Worm (Caenorhabditis elegans) whole organism, young adult: ENCODE measurements around the gene zig-2.

ENCODE experiments used
- B0035.1 ChIP-seq: sonication (generic microtip); optimal IDR thresholded peaks from 2 replicates; lab custom pipeline; 2016; ENCODE audit warnings: missing genetic modification characterization, mild to moderate bottlenecking, missing compliant biosample characterization, missing genotype, missing genetic modification reagents
- C06A6.2 ChIP-seq: fragments of 200-800 bp; sonication (Bioruptor generic); conservative IDR thresholded peaks from 2 replicates; pipeline ENCODE4 v1.3.6; 2022; ENCODE audit warnings: missing genetic modification characterization, missing compliant biosample characterization
- F57A8.1 ChIP-seq: fragments of 200-800 bp; sonication (Bioruptor generic); optimal IDR thresholded peaks from 2 replicates; lab custom pipeline; 2018; ENCODE audit warnings: mild to moderate bottlenecking, missing genetic modification characterization, moderate library complexity, missing compliant biosample characterization
- K12H6.12 ChIP-seq: fragments of 200-800 bp; sonication (Bioruptor generic); optimal IDR thresholded peaks from 2 replicates; lab custom pipeline; 2018; ENCODE audit warnings: mild to moderate bottlenecking, missing genetic modification characterization, missing compliant biosample characterization
- T26A5.8 ChIP-seq: sonication (generic microtip); optimal IDR thresholded peaks from 2 replicates; lab custom pipeline; 2016; ENCODE audit warnings: missing genetic modification characterization, missing compliant biosample characterization
- Y53F4B.3 ChIP-seq: fragments of 200-800 bp; sonication (Bioruptor generic); IDR thresholded peaks from 2 replicates; pipeline ENCODE4 v1.3.6; 2022; ENCODE audit warnings: missing genetic modification reagents, missing genetic modification characterization, missing compliant biosample characterization
- Y56A3A.18 ChIP-seq: fragments of 200-800 bp; sonication (Bioruptor generic); IDR thresholded peaks from 2 replicates; pipeline ENCODE4 v1.3.6; 2022; ENCODE audit warnings: missing genetic modification reagents, missing genetic modification characterization, missing compliant biosample characterization
- Y95B8A.8 ChIP-seq: fragments of 200-800 bp; sonication (Bioruptor generic); IDR thresholded peaks from 2 replicates; pipeline ENCODE4 v1.3.6; 2022; ENCODE audit warnings: missing genetic modification reagents, missing genetic modification characterization, missing compliant biosample characterization
- ZK185.1 ChIP-seq: sonication (generic microtip); optimal IDR thresholded peaks from 2 replicates; lab custom pipeline; 2016; ENCODE audit warnings: mild to moderate bottlenecking, missing genetic modification characterization, missing compliant biosample characterization; ENCODE audit not compliant: poor library complexity, severe bottlenecking
- athp-1 ChIP-seq: sonication (generic microtip); optimal IDR thresholded peaks from 2 replicates; lab custom pipeline; 2017; ENCODE audit warnings: mild to moderate bottlenecking, missing genetic modification characterization, missing compliant biosample characterization
- attf-6 ChIP-seq: fragments of 200-800 bp; sonication (Bioruptor generic); IDR thresholded peaks from 2 replicates; pipeline ENCODE4 v1.3.6; 2022; ENCODE audit warnings: missing genetic modification reagents, missing genetic modification characterization, missing compliant biosample characterization
- bed-2 ChIP-seq: fragments of 200-800 bp; sonication (Bioruptor generic); IDR thresholded peaks from 2 replicates; pipeline ENCODE4 v1.3.6; 2022; ENCODE audit warnings: missing genetic modification reagents, missing genetic modification characterization, missing compliant biosample characterization
- cebp-1 ChIP-seq, 2 experiments: fragments of 200-800 bp in 1 of 2; sonication (Bioruptor generic) in 1 of 2; sonication (generic microtip) in 1 of 2; IDR thresholded peaks in 1 of 2; optimal IDR thresholded peaks in 1 of 2; 2 replicates each; pipeline versions ENCODE4 v1.3.6 to Lab custom; 2017 to 2022; ENCODE audit warnings: missing compliant biosample characterization in 2 of 2, missing genetic modification characterization in 2 of 2, mild to moderate bottlenecking in 1 of 2, missing genetic modification reagents in 1 of 2, moderate library complexity in 1 of 2
- ceh-27 ChIP-seq: fragments of 200-800 bp; sonication (Bioruptor generic); optimal IDR thresholded peaks from 2 replicates; lab custom pipeline; 2018; ENCODE audit warnings: mild to moderate bottlenecking, missing genetic modification characterization, moderate library complexity, missing compliant biosample characterization
- die-1 ChIP-seq: sonication (generic microtip); optimal IDR thresholded peaks from 2 replicates; lab custom pipeline; 2016; ENCODE audit warnings: missing genotype, mild to moderate bottlenecking, missing genetic modification characterization, missing compliant biosample characterization
- dox-1 ChIP-seq: fragments of 200-800 bp; sonication (Bioruptor generic); IDR thresholded peaks from 2 replicates; pipeline ENCODE4 v1.3.6; 2022; ENCODE audit warnings: missing genetic modification reagents, missing genetic modification characterization, missing compliant biosample characterization
- efl-1 ChIP-seq: fragments of 150-350 bp; optimal IDR thresholded peaks from 2 replicates; lab custom pipeline; 2014; ENCODE audit warnings: missing biosample characterization, missing genetic modification reagents, missing genetic modification characterization
- egl-44 ChIP-seq: fragments of 200-800 bp; sonication (Bioruptor generic); IDR thresholded peaks from 2 replicates; pipeline ENCODE4 v1.3.6; 2022; ENCODE audit warnings: missing genetic modification reagents, missing genetic modification characterization, missing compliant biosample characterization
- egrh-3 ChIP-seq: fragments of 200-800 bp; sonication (Bioruptor generic); IDR thresholded peaks from 2 replicates; pipeline ENCODE4 v1.3.6; 2022; ENCODE audit warnings: missing genetic modification reagents, missing genetic modification characterization, missing compliant biosample characterization
- ekl-4 ChIP-seq: fragments of 200-800 bp; sonication (Bioruptor generic); IDR thresholded peaks from 2 replicates; pipeline ENCODE4 v1.3.6; 2022; ENCODE audit warnings: missing genetic modification reagents, missing genetic modification characterization, missing compliant biosample characterization
- ets-4 ChIP-seq: fragments of 200-800 bp; sonication (Bioruptor generic); optimal IDR thresholded peaks from 2 replicates; lab custom pipeline; 2018; ENCODE audit warnings: mild to moderate bottlenecking, missing genetic modification characterization, missing compliant biosample characterization
- him-1 ChIP-seq: sonication (generic microtip); optimal IDR thresholded peaks from 2 replicates; lab custom pipeline; 2016; ENCODE audit warnings: missing genotype, missing genetic modification reagents, missing genetic modification characterization, missing compliant biosample characterization
- hlh-26 ChIP-seq: fragments of 200-800 bp; sonication (Bioruptor generic); conservative IDR thresholded peaks from 2 replicates; pipeline ENCODE4 v1.3.6; 2022; ENCODE audit warnings: missing genetic modification reagents, missing genetic modification characterization, missing compliant biosample characterization
- hmg-20 ChIP-seq: fragments of 200-800 bp; sonication (Bioruptor generic); IDR thresholded peaks from 2 replicates; pipeline ENCODE4 v1.3.6; 2022; ENCODE audit warnings: missing genetic modification reagents, missing genetic modification characterization, missing compliant biosample characterization
- hsf-1 ChIP-seq: fragments of 200-800 bp; sonication (Bioruptor generic); IDR thresholded peaks from 2 replicates; pipeline ENCODE4 v1.3.6; 2022; ENCODE audit warnings: missing genetic modification reagents, missing genetic modification characterization, missing compliant biosample characterization
- let-526 ChIP-seq: fragments of 200-800 bp; sonication (Bioruptor generic); IDR thresholded peaks from 2 replicates; pipeline ENCODE4 v1.3.6; 2022; ENCODE audit warnings: missing genetic modification reagents, missing genetic modification characterization, missing compliant biosample characterization
- lin-26 ChIP-seq: fragments of 200-800 bp; sonication (Bioruptor generic); IDR thresholded peaks from 2 replicates; pipeline ENCODE4 v1.3.6; 2022; ENCODE audit warnings: missing genetic modification reagents, missing genetic modification characterization, missing compliant biosample characterization
- lir-1 ChIP-seq: fragments of 200-800 bp; sonication (Bioruptor generic); conservative IDR thresholded peaks from 2 replicates; pipeline ENCODE4 v1.3.6; 2022; ENCODE audit warnings: missing genetic modification reagents, missing genetic modification characterization, missing compliant biosample characterization
- nfya-2 ChIP-seq: fragments of 200-800 bp; sonication (Bioruptor generic); IDR thresholded peaks from 2 replicates; pipeline ENCODE4 v1.3.6; 2022; ENCODE audit warnings: missing genetic modification reagents, missing genetic modification characterization, missing compliant biosample characterization
- nfyb-1 ChIP-seq: fragments of 200-800 bp; sonication (Bioruptor generic); IDR thresholded peaks from 2 replicates; pipeline ENCODE4 v1.3.6; 2022; ENCODE audit warnings: missing genetic modification reagents, missing genetic modification characterization, missing compliant biosample characterization
- nhr-27 ChIP-seq: fragments of 200-800 bp; sonication (Bioruptor generic); optimal IDR thresholded peaks from 2 replicates; lab custom pipeline; 2018; ENCODE audit warnings: mild to moderate bottlenecking, missing genetic modification characterization, moderate library complexity, missing compliant biosample characterization
- nhr-90 ChIP-seq: sonication (generic microtip); optimal IDR thresholded peaks from 2 replicates; lab custom pipeline; 2016; ENCODE audit warnings: missing genotype, mild to moderate bottlenecking, missing genetic modification characterization, missing compliant biosample characterization
- pbrm-1 ChIP-seq: fragments of 200-800 bp; sonication (Bioruptor generic); IDR thresholded peaks from 2 replicates; pipeline ENCODE4 v1.3.6; 2022; ENCODE audit warnings: missing genetic modification reagents, missing genetic modification characterization, missing compliant biosample characterization
- rcor-1 ChIP-seq: fragments of 200-800 bp; sonication (Bioruptor generic); IDR thresholded peaks from 2 replicates; pipeline ENCODE4 v1.3.6; 2022; ENCODE audit warnings: missing genetic modification reagents, missing genetic modification characterization, missing compliant biosample characterization
- rec-8 ChIP-seq, 2 experiments: sonication (generic microtip); optimal IDR thresholded peaks; 2 replicates each; lab custom pipeline; 2016; ENCODE audit warnings: mild to moderate bottlenecking in 2 of 2, missing genetic modification characterization in 2 of 2, missing genetic modification reagents in 2 of 2, missing genotype in 2 of 2, missing biosample characterization in 1 of 2, missing compliant biosample characterization in 1 of 2, moderate library complexity in 1 of 2
- snpc-1.1 ChIP-seq: sonication (generic microtip); optimal IDR thresholded peaks from 2 replicates; lab custom pipeline; 2017; ENCODE audit warnings: missing genetic modification characterization, mild to moderate bottlenecking, missing compliant biosample characterization, antibody characterized with exemption, moderate library complexity, missing genotype, missing genetic modification reagents; ENCODE audit not compliant: insufficient read depth
- snpc-3.4 ChIP-seq: sonication (generic microtip); optimal IDR thresholded peaks from 2 replicates; lab custom pipeline; 2017; ENCODE audit warnings: missing genetic modification characterization, mild to moderate bottlenecking, missing compliant biosample characterization, antibody characterized with exemption, moderate library complexity, missing genotype, missing genetic modification reagents
- somi-1 ChIP-seq: fragments of 200-800 bp; sonication (Bioruptor generic); optimal IDR thresholded peaks from 2 replicates; lab custom pipeline; 2018; ENCODE audit warnings: mild to moderate bottlenecking, missing genetic modification characterization, missing compliant biosample characterization
- sptf-2 ChIP-seq: fragments of 200-800 bp; sonication (Bioruptor generic); optimal IDR thresholded peaks from 2 replicates; lab custom pipeline; 2018; ENCODE audit warnings: mild to moderate bottlenecking, missing genetic modification characterization, missing compliant biosample characterization
- ztf-18 ChIP-seq: sonication (generic microtip); optimal IDR thresholded peaks from 2 replicates; lab custom pipeline; 2016; ENCODE audit warnings: missing genotype, mild to moderate bottlenecking, missing genetic modification characterization, missing compliant biosample characterization
- ztf-26 ChIP-seq: sonication (generic microtip); optimal IDR thresholded peaks from 2 replicates; lab custom pipeline; 2017; ENCODE audit warnings: missing genetic modification characterization, missing compliant biosample characterization

zig-2 gene

DNA sequence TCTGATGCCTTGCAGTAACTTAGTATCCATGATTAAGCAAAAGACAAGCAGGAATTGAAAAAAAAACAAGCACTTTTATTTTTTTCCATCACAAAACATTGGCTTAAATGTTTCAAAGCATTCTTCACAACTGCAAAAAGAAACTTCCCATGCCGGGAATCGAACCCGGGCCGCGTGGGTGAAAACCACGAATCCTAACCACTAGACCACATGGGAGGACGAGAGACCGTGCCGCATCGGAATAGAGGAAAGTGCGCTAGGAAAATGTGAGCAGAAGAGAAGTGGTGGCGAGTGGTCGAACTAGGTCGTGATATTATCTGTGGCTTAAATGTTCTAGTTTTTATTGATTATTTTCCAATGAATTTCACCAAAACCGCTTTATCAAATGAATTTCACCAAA, 26.3 kb upstream of the zig-2 start (continued):
- peak; percentile 46; the same call in 1 of the 2 replicates for TF ChIP-seq Y53F4B.3 (GFP tag; lab: Robert Waterston, UW)
- peak; percentile 42 for TF ChIP-seq egrh-3
- peak; percentile 41; the same call in 1 of the 2 replicates for TF ChIP-seq ekl-4 (GFP tag; lab: Robert Waterston, UW)
- peak; percentile 87 for TF ChIP-seq dox-1 (GFP tag; lab: Robert Waterston, UW)
- TF ChIP-seq hlh-26 (GFP tag; lab: Robert Waterston, UW): no peak
- 0 out of 2 replicates have a peak, but pooled peaks have one; percentile 34 for TF ChIP-seq attf-6 (GFP tag; lab: Robert Waterston, UW)
- 0 out of 2 replicates have a peak, but pooled peaks have one; percentile 28 for TF ChIP-seq lir-1
- TF ChIP-seq efl-1 (GFP tag; lab: Kevin White, UChicago): peak; percentile 6
- peak; percentile 75 for TF ChIP-seq ceh-27 (GFP tag; lab: Kevin White, UChicago)
- TF ChIP-seq lin-26 (GFP tag; lab: Robert Waterston, UW): peak; percentile 86
- TF ChIP-seq somi-1: peak; percentile 31
- peak; percentile 80 for TF ChIP-seq die-1 (tag; lab: Kevin White, UChicago)
- TF ChIP-seq B0035.1 (tag; lab: Kevin White, UChicago): peak; percentile 25
- peak; percentile 67 for TF ChIP-seq ZK185.1 (tag; lab: Kevin White, UChicago)
- TF ChIP-seq rec-8 (tag; optimal IDR thresholded peaks at IDR 0.05; lab: Kevin White, UChicago): peak; percentile 17 to 56
- TF ChIP-seq athp-1 (tag; lab: Kevin White, UChicago): no peak
- TF ChIP-seq T26A5.8: peak; percentile 6
- TF ChIP-seq nhr-27 (tag; lab: Kevin White, UChicago): no peak
- TF ChIP-seq hsf-1: no peak
- TF ChIP-seq let-526 (GFP tag; lab: Robert Waterston, UW): no peak
- TF ChIP-seq Y95B8A.8 (GFP tag; lab: Robert Waterston, UW): 0 out of 2 replicates have a peak, but pooled peaks have one; percentile 55
- TF ChIP-seq cebp-1 (GFP tag; IDR thresholded peaks at IDR 0.05; lab: Robert Waterston, UW): 0 out of 2 replicates have a peak, but pooled peaks have one; percentile 45
- no peak for TF ChIP-seq cebp-1 (tag; optimal IDR thresholded peaks at IDR 0.05; lab: Kevin White, UChicago)
- no peak for TF ChIP-seq snpc-3.4
- TF ChIP-seq bed-2: no peak
- TF ChIP-seq snpc-1.1 (tag; lab: Kevin White, UChicago): peak; percentile 5
- peak; percentile 8 for TF ChIP-seq ztf-26 (tag; lab: Kevin White, UChicago)
- 0 out of 2 replicates have a peak, but pooled peaks have one; percentile 71 for TF ChIP-seq Y56A3A.18 (GFP tag; lab: Robert Waterston, UW)
- peak; percentile 54 for TF ChIP-seq nhr-90 (tag; lab: Kevin White, UChicago)
- no peak for TF ChIP-seq F57A8.1 (GFP tag; lab: Kevin White, UChicago)
- 0 out of 2 replicates have a peak, but pooled peaks have one; percentile 30 for TF ChIP-seq C06A6.2 (GFP tag; lab: Robert Waterston, UW)
- TF ChIP-seq nfyb-1 (GFP tag; lab: Robert Waterston, UW): peak; percentile 69
- peak; percentile 86 for TF ChIP-seq him-1 (tag; lab: Kevin White, UChicago)
- TF ChIP-seq nfya-2 (GFP tag; lab: Robert Waterston, UW): no peak
- TF ChIP-seq K12H6.12 (tag; lab: Kevin White, UChicago): peak; percentile 38
- 0 out of 2 replicates have a peak, but pooled peaks have one; percentile 42 for TF ChIP-seq hmg-20 (GFP tag; lab: Robert Waterston, UW)
- TF ChIP-seq egl-44 (GFP tag; lab: Robert Waterston, UW): peak; percentile 80; the same call in 1 of the 2 replicates
- TF ChIP-seq sptf-2 (GFP tag; lab: Kevin White, UChicago): no peak
- TF ChIP-seq ztf-18: peak; percentile 52
- no peak for TF ChIP-seq ets-4 (GFP tag; lab: Kevin White, UChicago)
- peak; percentile 78; the same call in 1 of the 2 replicates for TF ChIP-seq pbrm-1
- peak; percentile 77 for TF ChIP-seq rcor-1 (GFP tag; lab: Robert Waterston, UW)
